Worm (Caenorhabditis elegans) whole organism, midembryonic: ENCODE measurements around the gene str-35.

Source experiments
- T22C8.4 ChIP-seq: fragments of 200-800 bp; sonication (Bioruptor generic); IDR thresholded peaks from 2 replicates; pipeline ENCODE4 v1.3.6; 2022; ENCODE audit warnings: missing genetic modification characterization, missing compliant biosample characterization
- cog-1 ChIP-seq: sonication (generic microtip); optimal IDR thresholded peaks from 2 replicates; lab custom pipeline; 2016; ENCODE audit warnings: missing genetic modification characterization, missing compliant biosample characterization
- klf-2 ChIP-seq: fragments of 200-800 bp; sonication (Bioruptor generic); conservative IDR thresholded peaks from 2 replicates; pipeline ENCODE4 v1.3.6; 2022; ENCODE audit warnings: missing genetic modification reagents, missing genetic modification characterization, missing compliant biosample characterization
- med-1 ChIP-seq: sonication (generic microtip); optimal IDR thresholded peaks from 2 replicates; lab custom pipeline; 2017; ENCODE audit warnings: missing genetic modification characterization, mild to moderate bottlenecking, missing compliant biosample characterization, antibody characterized with exemption, missing genetic modification reagents; ENCODE audit not compliant: insufficient read depth
- tab-1 ChIP-seq: fragments of 200-800 bp; sonication (Bioruptor generic); IDR thresholded peaks from 2 replicates; pipeline ENCODE4 v1.3.6; 2022; ENCODE audit warnings: missing genetic modification characterization, missing compliant biosample characterization

- TF ChIP-seq T22C8.4 (GFP tag; lab: Robert Waterston, UW) (no peak), med-1 (GFP tag; lab: Kevin White, UChicago) (no peak), cog-1 (tag; lab: Kevin White, UChicago) (no peak), klf-2 (GFP tag; lab: Robert Waterston, UW) (no peak), tab-1 (GFP tag; lab: Robert Waterston, UW) (no peak)
Measured at ce11 chrV:4487888-4488287, 13.2 kb downstream of the str-35 start.
